Fruit fly (Drosophila melanogaster) whole organism, embryonic: ENCODE measurements around the gene bark.

Source experiments
- Adf1 ChIP-seq: fragments of 200-800 bp; sonication (Bioruptor generic); IDR thresholded peaks from 2 replicates; pipeline ENCODE4 v1.3.6; 2022; ENCODE audit warnings: missing biosample characterization, missing genetic modification characterization
- Bgb ChIP-seq: fragments of 200-800 bp; sonication (Bioruptor generic); IDR thresholded peaks from 2 replicates; pipeline ENCODE4 v1.3.6; 2022; ENCODE audit warnings: missing biosample characterization, missing genetic modification characterization; ENCODE audit not compliant: partially characterized antibody
- CG10209 ChIP-seq: fragments of 200-800 bp; sonication (Bioruptor generic); optimal IDR thresholded peaks from 3 replicates; lab custom pipeline; 2017; ENCODE audit warnings: missing biosample characterization, mild to moderate bottlenecking, missing genetic modification characterization, missing genetic modification reagents
- CG12299 ChIP-seq: fragments of 200-800 bp; sonication (Bioruptor generic); optimal IDR thresholded peaks from 2 replicates; lab custom pipeline; 2018; ENCODE audit warnings: missing biosample characterization, mild to moderate bottlenecking, missing genetic modification characterization
- CG13123 ChIP-seq: fragments of 200-800 bp; sonication (Bioruptor generic); optimal IDR thresholded peaks from 2 replicates; lab custom pipeline; 2016; ENCODE audit warnings: missing biosample characterization, missing genetic modification characterization
- CG16779 ChIP-seq: fragments of 200-800 bp; sonication (Bioruptor generic); IDR thresholded peaks from 2 replicates; pipeline ENCODE4 v1.3.6; 2022; ENCODE audit warnings: missing biosample characterization, missing genetic modification characterization
- CG17568 ChIP-seq: fragments of 200-800 bp; sonication (Bioruptor generic); optimal IDR thresholded peaks from 2 replicates; lab custom pipeline; 2018; ENCODE audit warnings: missing biosample characterization, mild to moderate bottlenecking, missing genetic modification characterization, moderate library complexity
- CG1832 ChIP-seq: fragments of 200-800 bp; sonication (Bioruptor generic); optimal IDR thresholded peaks from 2 replicates; lab custom pipeline; 2017; ENCODE audit warnings: missing biosample characterization, mild to moderate bottlenecking, missing genetic modification characterization, inconsistent platforms
- CG18619 ChIP-seq: fragments of 200-800 bp; sonication (Bioruptor generic); optimal IDR thresholded peaks from 3 replicates; lab custom pipeline; 2017; ENCODE audit warnings: missing biosample characterization, mild to moderate bottlenecking, missing genetic modification characterization
- CG30403 ChIP-seq: fragments of 200-800 bp; sonication (Bioruptor generic); optimal IDR thresholded peaks from 3 replicates; lab custom pipeline; 2016; ENCODE audit warnings: missing biosample characterization, missing genetic modification characterization
- CG32532 ChIP-seq: fragments of 200-800 bp; sonication (Bioruptor generic); IDR thresholded peaks from 2 replicates; pipeline ENCODE4 v1.3.6; 2022; ENCODE audit warnings: missing biosample characterization, missing genetic modification characterization
- CG34422 ChIP-seq: fragments of 200-800 bp; sonication (Bioruptor generic); IDR thresholded peaks from 3 replicates; pipeline ENCODE4 v1.3.6; 2022; ENCODE audit warnings: missing biosample characterization, missing genetic modification characterization
- CG4707 ChIP-seq: fragments of 200-800 bp; sonication (Bioruptor generic); optimal IDR thresholded peaks from 2 replicates; lab custom pipeline; 2018; ENCODE audit warnings: missing biosample characterization, mild to moderate bottlenecking, missing genetic modification characterization, moderate library complexity
- CG6175 ChIP-seq: fragments of 200-800 bp; sonication (Bioruptor generic); IDR thresholded peaks from 3 replicates; pipeline ENCODE4 v1.3.6; 2022; ENCODE audit warnings: missing biosample characterization, missing genetic modification characterization
- CG6813 ChIP-seq: fragments of 200-800 bp; sonication (Bioruptor generic); optimal IDR thresholded peaks from 2 replicates; lab custom pipeline; 2017; ENCODE audit warnings: missing biosample characterization, missing genetic modification characterization, mild to moderate bottlenecking, moderate library complexity, missing genetic modification reagents
- CG7786 ChIP-seq: fragments of 200-800 bp; sonication (Bioruptor generic); optimal IDR thresholded peaks from 2 replicates; lab custom pipeline; 2016; ENCODE audit warnings: missing biosample characterization, missing genetic modification characterization
- CG7987 ChIP-seq: fragments of 200-800 bp; sonication (Bioruptor generic); optimal IDR thresholded peaks from 2 replicates; lab custom pipeline; 2018; ENCODE audit warnings: missing biosample characterization, mild to moderate bottlenecking, missing genetic modification characterization, moderate library complexity
- CG8478 ChIP-seq: fragments of >200 bp; optimal IDR thresholded peaks from 2 replicates; lab custom pipeline; 2018
- CG8944 ChIP-seq: fragments of 200-800 bp; sonication (Bioruptor generic); optimal IDR thresholded peaks from 3 replicates; lab custom pipeline; 2016; ENCODE audit warnings: missing biosample characterization, missing genetic modification characterization
- D19B ChIP-seq: fragments of 200-800 bp; sonication (Bioruptor generic); optimal IDR thresholded peaks from 2 replicates; lab custom pipeline; 2017; ENCODE audit warnings: missing biosample characterization, mild to moderate bottlenecking, missing genetic modification characterization
- Deaf1 ChIP-seq: fragments of 200-800 bp; optimal IDR thresholded peaks from 3 replicates; lab custom pipeline; 2019; ENCODE audit warnings: missing biosample characterization, mild to moderate bottlenecking, missing genetic modification characterization, moderate library complexity
- Fer1 ChIP-seq: fragments of 200-800 bp; sonication (Bioruptor generic); optimal IDR thresholded peaks from 2 replicates; lab custom pipeline; 2017; ENCODE audit warnings: missing biosample characterization, mild to moderate bottlenecking, missing genetic modification characterization
- MTF-1 ChIP-seq: fragments of 200-800 bp; sonication (Bioruptor generic); optimal IDR thresholded peaks from 2 replicates; lab custom pipeline; 2018; ENCODE audit warnings: missing biosample characterization, mild to moderate bottlenecking, missing genetic modification characterization, borderline replicate concordance
- Med ChIP-seq: fragments of 200-800 bp; sonication (Bioruptor generic); peaks from one replicate; lab custom pipeline; 2016; ENCODE audit warnings: missing biosample characterization, missing genetic modification characterization, mild to moderate bottlenecking, inconsistent platforms, moderate library complexity
- Meics ChIP-seq: fragments of 200-800 bp; sonication (Bioruptor generic); optimal IDR thresholded peaks from 2 replicates; lab custom pipeline; 2017; ENCODE audit warnings: missing biosample characterization, mild to moderate bottlenecking, missing genetic modification characterization
- NC2α ChIP-seq: fragments of 200-800 bp; sonication (Bioruptor generic); optimal IDR thresholded peaks from 2 replicates; lab custom pipeline; 2016; ENCODE audit warnings: missing biosample characterization, missing genetic modification characterization
- NFAT ChIP-seq: fragments of 200-800 bp; sonication (Bioruptor generic); IDR thresholded peaks from 2 replicates; pipeline ENCODE4 v1.3.6; 2022; ENCODE audit warnings: missing biosample characterization, missing genetic modification characterization
- Nf-YB ChIP-seq: fragments of 200-800 bp; sonication (Bioruptor generic); optimal IDR thresholded peaks from 3 replicates; lab custom pipeline; 2019; ENCODE audit warnings: missing biosample characterization, mild to moderate bottlenecking, missing genetic modification characterization, moderate library complexity
- Nf-YC ChIP-seq: fragments of 200-800 bp; optimal IDR thresholded peaks from 3 replicates; lab custom pipeline; 2019; ENCODE audit warnings: missing biosample characterization, mild to moderate bottlenecking, missing genetic modification characterization, moderate library complexity
- Side ChIP-seq: fragments of 200-800 bp; sonication (Bioruptor generic); optimal IDR thresholded peaks from 2 replicates; lab custom pipeline; 2016; ENCODE audit warnings: missing biosample characterization, missing genetic modification characterization
- ash1 ChIP-seq: fragments of 200-800 bp; sonication (Bioruptor generic); optimal IDR thresholded peaks from 2 replicates; lab custom pipeline; 2018; ENCODE audit warnings: missing biosample characterization, mild to moderate bottlenecking, missing genetic modification characterization
- cwo ChIP-seq: fragments of 200-800 bp; sonication (Bioruptor generic); optimal IDR thresholded peaks from 3 replicates; lab custom pipeline; 2017; ENCODE audit warnings: missing biosample characterization, missing genetic modification characterization, mild to moderate bottlenecking, moderate library complexity, missing genetic modification reagents
- exex ChIP-seq: fragments of 200-800 bp; sonication (Bioruptor generic); optimal IDR thresholded peaks from 4 replicates; lab custom pipeline; 2018; ENCODE audit warnings: missing biosample characterization, mild to moderate bottlenecking, missing genetic modification characterization, moderate library complexity
- grau ChIP-seq: fragments of 200-800 bp; optimal IDR thresholded peaks from 3 replicates; lab custom pipeline; 2019; ENCODE audit warnings: missing biosample characterization, mild to moderate bottlenecking, missing genetic modification characterization, moderate library complexity
- hbn ChIP-seq: fragments of 200-800 bp; sonication (Bioruptor generic); IDR thresholded peaks from 2 replicates; pipeline ENCODE4 v1.3.6; 2022; ENCODE audit warnings: missing biosample characterization, missing genetic modification characterization; ENCODE audit not compliant: partially characterized antibody
- nmo ChIP-seq: fragments of 200-800 bp; sonication (Bioruptor generic); optimal IDR thresholded peaks from 2 replicates; lab custom pipeline; 2018; ENCODE audit warnings: missing biosample characterization, mild to moderate bottlenecking, missing genetic modification characterization, moderate library complexity
- org-1 ChIP-seq: fragments of 200-800 bp; sonication (Bioruptor generic); optimal IDR thresholded peaks from 2 replicates; lab custom pipeline; 2017; ENCODE audit warnings: missing biosample characterization, missing genetic modification characterization
- pros ChIP-seq: fragments of 200-800 bp; sonication (Bioruptor generic); optimal IDR thresholded peaks from 3 replicates; lab custom pipeline; 2019; ENCODE audit warnings: missing biosample characterization, mild to moderate bottlenecking, missing genetic modification characterization, moderate library complexity
- ro ChIP-seq: fragments of 200-800 bp; sonication (Bioruptor generic); IDR thresholded peaks from 2 replicates; pipeline ENCODE4 v1.3.6; 2022; ENCODE audit warnings: missing biosample characterization, missing genetic modification characterization
- row ChIP-seq: fragments of 200-800 bp; sonication (Bioruptor generic); IDR thresholded peaks from 3 replicates; pipeline ENCODE4 v1.3.6; 2022; ENCODE audit warnings: missing biosample characterization, missing genetic modification characterization
- run ChIP-seq: fragments of 200-800 bp; sonication (Bioruptor generic); optimal IDR thresholded peaks from 3 replicates; lab custom pipeline; 2018; ENCODE audit warnings: missing biosample characterization, mild to moderate bottlenecking, missing genetic modification characterization
- sd ChIP-seq: fragments of 200-800 bp; sonication (Bioruptor generic); optimal IDR thresholded peaks from 3 replicates; lab custom pipeline; 2018; ENCODE audit warnings: missing biosample characterization, mild to moderate bottlenecking, missing genetic modification characterization, moderate library complexity
- sisA ChIP-seq: fragments of 200-800 bp; sonication (Bioruptor generic); IDR thresholded peaks from 2 replicates; pipeline ENCODE4 v1.3.6; 2022; ENCODE audit warnings: missing biosample characterization, missing genetic modification characterization
- slou ChIP-seq: fragments of 200-800 bp; sonication (Bioruptor generic); optimal IDR thresholded peaks from 3 replicates; lab custom pipeline; 2016; ENCODE audit warnings: missing biosample characterization, missing genetic modification characterization
- sug ChIP-seq: fragments of 200-800 bp; optimal IDR thresholded peaks from 2 replicates; lab custom pipeline; 2019; ENCODE audit warnings: missing biosample characterization, mild to moderate bottlenecking, missing genetic modification characterization, moderate library complexity
- unc-4 ChIP-seq: fragments of 200-800 bp; sonication (Bioruptor generic); IDR thresholded peaks from 2 replicates; pipeline ENCODE4 v1.3.6; 2022; ENCODE audit warnings: missing biosample characterization, missing genetic modification characterization; ENCODE audit not compliant: partially characterized antibody
- vvl ChIP-seq: fragments of 200-800 bp; sonication (Bioruptor generic); IDR thresholded peaks from 2 replicates; pipeline ENCODE4 v1.3.6; 2022; ENCODE audit warnings: missing biosample characterization, missing genetic modification characterization
- zfh2 ChIP-seq: fragments of 200-800 bp; sonication (Bioruptor generic); optimal IDR thresholded peaks from 2 replicates; lab custom pipeline; 2016; ENCODE audit warnings: missing biosample characterization, missing genetic modification characterization

bark gene

dm6 chr2L:3803466-3804143, 16.6 kb downstream of the bark start, which contains the start of gene Reph (continued):
- no peak for TF ChIP-seq org-1
- TF ChIP-seq sisA (GFP tag; lab: Robert Waterston, UW) = no peak
- peak; percentile 22 for TF ChIP-seq CG6813 (GFP tag; lab: Kevin White, UChicago)
- 0 out of 2 replicates have a peak, but pooled peaks have one; percentile 34 for TF ChIP-seq hbn
- TF ChIP-seq sug (tag; lab: Kevin White, UChicago) = no peak
- TF ChIP-seq exex = no peak
- TF ChIP-seq CG16779 = 0 out of 2 replicates have a peak, but pooled peaks have one; percentile 37
- peak; percentile 59 for TF ChIP-seq cwo (GFP tag; lab: Kevin White, UChicago)
- 0 out of 2 replicates have a peak, but pooled peaks have one; percentile 31 for TF ChIP-seq vvl (GFP tag; lab: Robert Waterston, UW)
- TF ChIP-seq CG6175 (GFP tag; lab: Robert Waterston, UW) = peak; percentile 69; the same call in 1 of the 3 replicates
- TF ChIP-seq Adf1 (GFP tag; lab: Robert Waterston, UW) = peak; percentile 68; the same call in 1 of the 2 replicates
- peak; percentile 60; the same call in 1 of the 2 replicates for TF ChIP-seq NFAT (GFP tag; lab: Robert Waterston, UW)
- no peak for TF ChIP-seq CG13123 (GFP tag; lab: Kevin White, UChicago)
- TF ChIP-seq unc-4 (GFP tag; lab: Robert Waterston, UW) = 0 out of 2 replicates have a peak, but pooled peaks have one; percentile 8
- peak; percentile 4 for TF ChIP-seq nmo (GFP tag; lab: Kevin White, UChicago)
- TF ChIP-seq Med = peak; percentile 72
- peak; percentile 0 for TF ChIP-seq CG18619 (GFP tag; lab: Kevin White, UChicago)
- no peak for TF ChIP-seq run (tag; lab: Kevin White, UChicago)
- TF ChIP-seq row (GFP tag; lab: Robert Waterston, UW) = peak; percentile 31; the same call in 2 of the 3 replicates
- TF ChIP-seq CG8944 = no peak
- peak; percentile 16 for TF ChIP-seq Side (GFP tag; lab: Kevin White, UChicago)
- TF ChIP-seq Nf-YC (tag; lab: Kevin White, UChicago) = peak; percentile 2
- no peak for TF ChIP-seq CG34422 (GFP tag; lab: Robert Waterston, UW)
- TF ChIP-seq CG17568 = no peak
- no peak for TF ChIP-seq D19B (GFP tag; lab: Kevin White, UChicago)
- no peak for TF ChIP-seq CG30403
- TF ChIP-seq ash1 (GFP tag; lab: Kevin White, UChicago) = peak; percentile 67
- TF ChIP-seq slou (GFP tag; lab: Kevin White, UChicago) = no peak
- TF ChIP-seq CG4707 (GFP tag; lab: Kevin White, UChicago) = peak; percentile 9
- no peak for TF ChIP-seq ro (GFP tag; lab: Robert Waterston, UW)
- TF ChIP-seq CG12299 (tag; lab: Kevin White, UChicago) = no peak
- peak; percentile 5 for TF ChIP-seq CG7786 (GFP tag; lab: Kevin White, UChicago)
- peak; percentile 51 for TF ChIP-seq CG7987
- peak; percentile 58 for TF ChIP-seq Fer1
- TF ChIP-seq grau = no peak
- peak; percentile 24 for TF ChIP-seq zfh2 (GFP tag; lab: Kevin White, UChicago)
- TF ChIP-seq CG32532 = peak; percentile 45; the same call in 1 of the 2 replicates
- no peak; the same call in 1 of the 2 replicates for TF ChIP-seq Bgb (GFP tag; lab: Robert Waterston, UW)
- no peak for TF ChIP-seq NC2α
- TF ChIP-seq pros = peak; percentile 82
- no peak for TF ChIP-seq CG10209 (GFP tag; lab: Kevin White, UChicago)
- TF ChIP-seq CG1832 (GFP tag; lab: Kevin White, UChicago) = peak; percentile 88
- peak; percentile 31 for TF ChIP-seq Meics (GFP tag; lab: Kevin White, UChicago)
- peak; percentile 45 for TF ChIP-seq Deaf1 (tag; lab: Kevin White, UChicago)
- TF ChIP-seq MTF-1 (GFP tag; lab: Kevin White, UChicago) = peak; percentile 51
- TF ChIP-seq sd (tag; lab: Kevin White, UChicago) = peak; percentile 26
- TF ChIP-seq CG8478 = peak; percentile 94
- TF ChIP-seq Nf-YB (GFP tag; lab: Kevin White, UChicago) = peak; percentile 30
